Worm (Caenorhabditis elegans) whole organism, L4 larva: ENCODE results near the gene F47E1.1.

Experiments
- F26F4.8 ChIP-seq: fragments of 200-800 bp; sonication (Bioruptor generic); conservative IDR thresholded peaks from 2 replicates; pipeline ENCODE4 v1.3.6; 2022; ENCODE audit warnings: missing genetic modification characterization, missing compliant biosample characterization
- R02D3.7 ChIP-seq: fragments of 150-350 bp; sonication (generic microtip); optimal IDR thresholded peaks from 3 replicates; lab custom pipeline; 2014; ENCODE audit warnings: missing biosample characterization, missing genetic modification characterization
- T20F7.1 ChIP-seq: fragments of 200-800 bp; sonication (Bioruptor generic); optimal IDR thresholded peaks from 2 replicates; lab custom pipeline; 2018; ENCODE audit warnings: mild to moderate bottlenecking, missing genetic modification characterization, missing compliant biosample characterization
- aha-1 ChIP-seq: fragments of 150-350 bp; peaks from one replicate; lab custom pipeline; 2014; ENCODE audit warnings: missing biosample characterization, missing genetic modification characterization
- ama-1 ChIP-seq: fragments of 150-350 bp; optimal IDR thresholded peaks from 2 replicates; lab custom pipeline; 2014; ENCODE audit warnings: inconsistent platforms, mixed read lengths
- attf-4 ChIP-seq: sonication (generic microtip); optimal IDR thresholded peaks from 3 replicates; lab custom pipeline; 2017; ENCODE audit warnings: missing biosample characterization, missing genetic modification characterization
- ceh-20 ChIP-seq: fragments of 200-800 bp; sonication (Bioruptor generic); IDR thresholded peaks from 2 replicates; pipeline ENCODE4 v1.3.6; 2022; ENCODE audit warnings: missing genetic modification reagents, missing genetic modification characterization, missing compliant biosample characterization
- ceh-32 ChIP-seq: sonication (generic microtip); optimal IDR thresholded peaks from 2 replicates; lab custom pipeline; 2016; ENCODE audit warnings: mild to moderate bottlenecking, missing genetic modification characterization, missing compliant biosample characterization; ENCODE audit not compliant: poor library complexity
- ceh-62 ChIP-seq: sonication (generic microtip); optimal IDR thresholded peaks from 2 replicates; lab custom pipeline; 2017; ENCODE audit warnings: missing biosample characterization, missing genetic modification characterization
- ceh-82 ChIP-seq: sonication (generic microtip); optimal IDR thresholded peaks from 2 replicates; lab custom pipeline; 2017; ENCODE audit warnings: missing biosample characterization, missing genetic modification characterization
- ctbp-1 ChIP-seq: fragments of 200-800 bp; sonication (Bioruptor generic); IDR thresholded peaks from 2 replicates; pipeline ENCODE4 v1.3.6; 2022; ENCODE audit warnings: missing genetic modification reagents, missing genetic modification characterization, missing compliant biosample characterization
- daf-8 ChIP-seq: fragments of 200-800 bp; sonication (Bioruptor generic); IDR thresholded peaks from 2 replicates; pipeline ENCODE4 v1.3.6; 2022; ENCODE audit warnings: missing genetic modification characterization, missing compliant biosample characterization
- dmd-6 ChIP-seq: fragments of 200-800 bp; sonication (Bioruptor generic); IDR thresholded peaks from 2 replicates; pipeline ENCODE4 v1.3.6; 2022; ENCODE audit warnings: missing genetic modification reagents, missing genetic modification characterization, missing compliant biosample characterization
- egl-43 ChIP-seq: fragments of 200-800 bp; sonication (Bioruptor generic); IDR thresholded peaks from 2 replicates; pipeline ENCODE4 v1.3.6; 2022; ENCODE audit warnings: missing genetic modification reagents, missing genetic modification characterization, missing compliant biosample characterization
- fos-1 ChIP-seq: fragments of 150-350 bp; optimal IDR thresholded peaks from 2 replicates; lab custom pipeline; 2014; ENCODE audit warnings: missing biosample characterization, missing genetic modification characterization
- hif-1 ChIP-seq, 2 experiments: sonication (generic microtip); optimal IDR thresholded peaks; 2 replicates each; lab custom pipeline; 2016 to 2017; ENCODE audit warnings: missing compliant biosample characterization in 2 of 2, missing genetic modification characterization in 2 of 2, missing genetic modification reagents in 2 of 2, missing genotype in 2 of 2, mild to moderate bottlenecking in 1 of 2
- hlh-11 ChIP-seq: fragments of 200-800 bp; sonication (Bioruptor generic); optimal IDR thresholded peaks from 2 replicates; lab custom pipeline; 2018; ENCODE audit warnings: mild to moderate bottlenecking, missing genetic modification characterization, missing compliant biosample characterization
- hlh-30 ChIP-seq: sonication (generic microtip); optimal IDR thresholded peaks from 2 replicates; lab custom pipeline; 2017; ENCODE audit warnings: antibody characterized with exemption, mild to moderate bottlenecking, missing genetic modification characterization, missing compliant biosample characterization; ENCODE audit not compliant: insufficient read depth
- jun-1 ChIP-seq: fragments of 150-350 bp; optimal IDR thresholded peaks from 2 replicates; lab custom pipeline; 2014; ENCODE audit warnings: missing biosample characterization, missing genetic modification reagents, missing genetic modification characterization
- lin-1 ChIP-seq: fragments of 200-800 bp; sonication (Bioruptor generic); IDR thresholded peaks from 2 replicates; pipeline ENCODE4 v1.3.6; 2022; ENCODE audit warnings: missing genetic modification reagents, missing genetic modification characterization, missing compliant biosample characterization
- lin-13 ChIP-seq: fragments of 150-350 bp; optimal IDR thresholded peaks from 2 replicates; lab custom pipeline; 2014; ENCODE audit warnings: missing biosample characterization, missing genetic modification reagents, missing genetic modification characterization
- lin-29 ChIP-seq: fragments of 200-800 bp; sonication (Bioruptor generic); IDR thresholded peaks from 2 replicates; pipeline ENCODE4 v1.3.6; 2022; ENCODE audit warnings: missing genetic modification reagents, missing genetic modification characterization, missing compliant biosample characterization
- madf-5 ChIP-seq, 2 experiments: fragments of 200-800 bp; sonication (Bioruptor generic); IDR thresholded peaks; 2 replicates each; pipeline ENCODE4 v1.3.6; 2022; ENCODE audit warnings: missing compliant biosample characterization in 2 of 2, missing genetic modification characterization in 2 of 2
- mep-1 ChIP-seq: fragments of 150-350 bp; sonication (generic microtip); optimal IDR thresholded peaks from 3 replicates; lab custom pipeline; 2014; ENCODE audit warnings: missing biosample characterization, missing genetic modification characterization
- mes-2 ChIP-seq: sonication (generic microtip); optimal IDR thresholded peaks from 2 replicates; lab custom pipeline; 2016; ENCODE audit warnings: missing genotype, mild to moderate bottlenecking, missing genetic modification characterization, missing compliant biosample characterization; ENCODE audit not compliant: poor library complexity, severe bottlenecking
- nhr-111 ChIP-seq: fragments of 200-800 bp; sonication (Bioruptor generic); optimal IDR thresholded peaks from 2 replicates; lab custom pipeline; 2018; ENCODE audit warnings: mild to moderate bottlenecking, missing genetic modification characterization, missing compliant biosample characterization
- nhr-25 ChIP-seq: sonication (generic microtip); optimal IDR thresholded peaks from 2 replicates; lab custom pipeline; 2017; ENCODE audit warnings: missing genetic modification characterization, mild to moderate bottlenecking, missing compliant biosample characterization, antibody characterized with exemption, moderate library complexity, borderline replicate concordance; ENCODE audit not compliant: insufficient read depth
- nhr-28 ChIP-seq: fragments of 150-350 bp; optimal IDR thresholded peaks from 2 replicates; lab custom pipeline; 2014; ENCODE audit warnings: missing biosample characterization, missing genetic modification characterization
- nhr-6 ChIP-seq: fragments of 150-350 bp; optimal IDR thresholded peaks from 2 replicates; lab custom pipeline; 2014; ENCODE audit warnings: missing biosample characterization, missing genetic modification characterization
- php-3 ChIP-seq: fragments of 200-800 bp; sonication (Bioruptor generic); IDR thresholded peaks from 2 replicates; pipeline ENCODE4 v1.3.6; 2022; ENCODE audit warnings: missing genetic modification reagents, missing genetic modification characterization, missing compliant biosample characterization
- pqm-1 ChIP-seq: sonication (generic microtip); optimal IDR thresholded peaks from 2 replicates; lab custom pipeline; 2017; ENCODE audit warnings: missing biosample characterization, missing genetic modification characterization
- rbr-2 ChIP-seq: sonication (generic microtip); optimal IDR thresholded peaks from 2 replicates; lab custom pipeline; 2016; ENCODE audit warnings: missing genotype, missing genetic modification characterization, missing compliant biosample characterization
- set-16 ChIP-seq: fragments of 200-800 bp; sonication (Bioruptor generic); IDR thresholded peaks from 2 replicates; pipeline ENCODE4 v1.3.6; 2022; ENCODE audit warnings: missing genetic modification reagents, missing genetic modification characterization, missing compliant biosample characterization
- snpc-1.2 ChIP-seq: fragments of 200-800 bp; sonication (Bioruptor generic); IDR thresholded peaks from 2 replicates; pipeline ENCODE4 v1.3.6; 2022; ENCODE audit warnings: missing genetic modification reagents, missing genetic modification characterization, missing compliant biosample characterization
- snpc-4 ChIP-seq: fragments of 150-350 bp; optimal IDR thresholded peaks from 2 replicates; lab custom pipeline; 2014; ENCODE audit warnings: missing biosample characterization, missing genetic modification characterization
- spr-1 ChIP-seq: sonication (generic microtip); optimal IDR thresholded peaks from 2 replicates; lab custom pipeline; 2016; ENCODE audit warnings: mild to moderate bottlenecking, missing genetic modification characterization, missing compliant biosample characterization
- spr-3 ChIP-seq: fragments of 200-800 bp; sonication (Bioruptor generic); optimal IDR thresholded peaks from 2 replicates; lab custom pipeline; 2018; ENCODE audit warnings: mild to moderate bottlenecking, missing genetic modification characterization, missing compliant biosample characterization
- tra-1 ChIP-seq: fragments of 200-800 bp; sonication (Bioruptor generic); IDR thresholded peaks from 2 replicates; pipeline ENCODE4 v1.3.6; 2022; ENCODE audit warnings: missing genetic modification reagents, missing genetic modification characterization, missing compliant biosample characterization
- unc-130 ChIP-seq: sonication (generic microtip); optimal IDR thresholded peaks from 2 replicates; lab custom pipeline; 2016; ENCODE audit warnings: missing genetic modification reagents, missing genetic modification characterization, missing compliant biosample characterization
- unc-39 ChIP-seq: sonication (generic microtip); optimal IDR thresholded peaks from 2 replicates; lab custom pipeline; 2017; ENCODE audit warnings: missing biosample characterization, missing genetic modification characterization
- vab-7 ChIP-seq: fragments of 200-800 bp; sonication (Bioruptor generic); IDR thresholded peaks from 2 replicates; pipeline ENCODE4 v1.3.6; 2022; ENCODE audit warnings: missing genetic modification reagents, missing genetic modification characterization, missing compliant biosample characterization
- zfp-3 ChIP-seq: fragments of 200-800 bp; sonication (Bioruptor generic); conservative IDR thresholded peaks from 2 replicates; pipeline ENCODE4 v1.3.6; 2022; ENCODE audit warnings: missing genetic modification reagents, missing genetic modification characterization, missing compliant biosample characterization
- zip-2 ChIP-seq: fragments of 150-350 bp; optimal IDR thresholded peaks from 2 replicates; lab custom pipeline; 2014; ENCODE audit warnings: missing biosample characterization, missing genetic modification characterization
- ztf-7 ChIP-seq: fragments of 150-350 bp; optimal IDR thresholded peaks from 2 replicates; lab custom pipeline; 2014; ENCODE audit warnings: missing biosample characterization, missing genetic modification characterization

The F47E1.1 gene

DNA sequence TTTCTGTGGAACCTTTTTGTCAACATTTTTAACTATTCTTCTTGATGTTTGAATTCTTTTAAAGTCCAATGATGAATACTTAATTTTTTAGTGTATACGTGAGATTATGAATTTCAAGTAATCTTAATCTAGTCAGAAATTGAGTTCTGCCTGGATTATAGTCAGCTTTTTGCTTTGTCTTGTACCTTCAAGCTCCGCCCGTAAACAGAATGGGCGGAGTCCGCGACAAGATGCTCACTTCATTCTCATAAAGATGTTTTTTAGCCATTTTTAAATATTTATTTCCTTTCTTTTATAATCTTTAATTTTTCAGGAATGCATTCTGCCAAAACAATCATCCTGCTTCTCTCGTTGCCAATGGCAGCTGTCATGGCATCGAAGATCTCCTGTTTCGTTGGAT is at the start of gene F47E1.1:
TSS of gene F47E1.1 (plus strand) at position 301 of the 400 bp plus-strand sequence.
- no peak for TF ChIP-seq fos-1

DNA sequence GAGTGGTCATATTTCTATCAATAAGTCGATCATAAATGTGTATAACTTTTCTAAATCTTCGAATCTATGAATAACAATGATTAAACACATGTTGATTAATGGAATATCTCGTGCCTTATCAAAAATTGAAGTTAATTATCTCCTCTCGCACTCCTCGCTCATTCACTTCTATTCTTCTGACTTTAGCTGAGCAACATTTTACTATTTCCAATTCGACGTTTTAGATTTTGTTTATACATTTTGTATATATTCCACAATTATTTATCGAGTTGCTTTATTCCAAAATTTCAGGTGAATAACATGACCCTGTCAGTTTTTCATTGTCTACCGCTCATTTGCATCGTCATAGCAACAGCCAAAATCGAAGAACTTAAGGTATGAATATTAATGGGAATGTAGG is 49.7 kb upstream of the F47E1.1 start, which contains the start of gene T25B6.3:
TSS of gene T25B6.3 (plus strand) at position 301 of the 400 bp plus-strand sequence.
- peak; percentile 34 for TF ChIP-seq aha-1 (tag; lab: Kevin White, UChicago)
- TF ChIP-seq lin-13 (GFP tag; lab: Kevin White, UChicago): no peak

DNA sequence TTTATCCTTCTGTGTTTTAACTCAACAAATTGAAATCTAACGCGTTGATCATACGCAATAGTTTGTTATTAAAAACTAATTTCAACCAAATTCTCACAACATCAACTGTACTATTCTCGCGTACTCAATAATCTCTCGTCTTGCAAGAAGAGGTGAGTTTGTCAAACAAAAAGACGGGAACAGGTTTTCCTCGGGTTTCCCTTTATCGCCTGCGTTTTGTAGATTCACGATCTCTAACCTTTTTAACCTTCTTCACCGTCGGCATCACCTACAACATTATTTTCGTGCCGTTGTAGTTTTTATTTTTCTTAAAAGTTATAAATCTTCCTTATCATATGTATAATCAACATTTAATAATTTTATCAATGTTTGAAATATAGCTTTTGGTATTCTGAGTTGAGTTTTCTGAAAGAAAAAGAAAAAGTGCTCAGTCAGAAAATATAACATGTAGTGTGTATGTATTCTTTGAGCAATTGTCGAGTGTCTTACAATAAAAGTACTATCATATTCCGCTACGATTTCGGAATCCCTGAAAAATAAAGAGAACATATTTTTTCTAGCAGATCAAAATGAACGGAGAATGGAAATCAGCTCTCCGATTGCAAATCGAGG is 48.0 kb upstream of the F47E1.1 start, which contains the start of gene snf-12:
TSS of gene snf-12 (plus strand) at position 562 of the 612 bp plus-strand sequence.
- TF ChIP-seq lin-1 (GFP tag; lab: Robert Waterston, UW) (no peak), T20F7.1 (GFP tag; lab: Kevin White, UChicago) (no peak), dmd-6 (no peak), snpc-1.2 (no peak), mes-2 (no peak), madf-5 (GFP tag; IDR thresholded peaks at IDR 0.05; lab: Robert Waterston, UW) (no peak), rbr-2 (no peak), ceh-82 (no peak), zfp-3 (GFP tag; lab: Robert Waterston, UW) (no peak), nhr-25 (tag; lab: Kevin White, UChicago) (peak; percentile 7), nhr-28 (tag; lab: Kevin White, UChicago) (peak; percentile 50), spr-3 (GFP tag; lab: Kevin White, UChicago) (no peak), unc-39 (tag; lab: Kevin White, UChicago) (no peak), F26F4.8 (GFP tag; lab: Robert Waterston, UW) (no peak), ceh-62 (no peak), hlh-30 (no peak), snpc-4 (tag; lab: Kevin White, UChicago) (no peak), aha-1 (tag; lab: Kevin White, UChicago) (peak; percentile 64), spr-1 (tag; lab: Kevin White, UChicago) (no peak), fos-1 (no peak), ceh-32 (no peak), ceh-20 (no peak), vab-7 (no peak), php-3 (GFP tag; lab: Robert Waterston, UW) (no peak), ctbp-1 (GFP tag; lab: Robert Waterston, UW) (no peak), mep-1 (tag; lab: Kevin White, UChicago) (no peak)

ce11 chrX:9034310-9034709 is 42.7 kb upstream of the F47E1.1 start, which contains the start of gene nep-22:
TSS of gene nep-22 (plus strand) at chrX:9034554.
- TF ChIP-seq pqm-1 (tag; lab: Kevin White, UChicago) (peak; percentile 87), nhr-28 (tag; lab: Kevin White, UChicago) (peak; percentile 53), php-3 (GFP tag; lab: Robert Waterston, UW) (0 out of 2 replicates have a peak, but pooled peaks have one; percentile 31), tra-1 (GFP tag; lab: Robert Waterston, UW) (no peak), ama-1 (lab: Kevin White, UChicago) (no peak), lin-29 (no peak), hlh-11 (tag; lab: Kevin White, UChicago) (peak; percentile 36), spr-1 (tag; lab: Kevin White, UChicago) (no peak), dmd-6 (peak; percentile 57)

ce11 chrX:9035142-9035541 is 41.8 kb upstream of the F47E1.1 start:
- no peak for TF ChIP-seq R02D3.7 (tag; lab: Kevin White, UChicago)
- TF ChIP-seq snpc-1.2: no peak
- no peak for TF ChIP-seq F26F4.8 (GFP tag; lab: Robert Waterston, UW)
- TF ChIP-seq aha-1 (tag; lab: Kevin White, UChicago): peak; percentile 68
- TF ChIP-seq unc-39 (tag; lab: Kevin White, UChicago): no peak
- no peak for TF ChIP-seq unc-130 (GFP tag; lab: Kevin White, UChicago)
- TF ChIP-seq egl-43 (GFP tag; lab: Robert Waterston, UW): no peak
- TF ChIP-seq daf-8 (GFP tag; lab: Robert Waterston, UW): no peak
- TF ChIP-seq zip-2 (tag; lab: Kevin White, UChicago): no peak
- TF ChIP-seq jun-1 (tag; lab: Kevin White, UChicago): no peak
- no peak for TF ChIP-seq nhr-28 (tag; lab: Kevin White, UChicago)
- no peak for TF ChIP-seq nhr-6 (tag; lab: Kevin White, UChicago)
- no peak for TF ChIP-seq hif-1 (tag; optimal IDR thresholded peaks at IDR 0.05; lab: Kevin White, UChicago)
- TF ChIP-seq ztf-7: peak; percentile 64
- no peak for TF ChIP-seq set-16 (GFP tag; lab: Robert Waterston, UW)
- no peak for TF ChIP-seq ceh-82
- no peak for TF ChIP-seq nhr-111 (GFP tag; lab: Kevin White, UChicago)
- no peak for TF ChIP-seq attf-4 (tag; lab: Kevin White, UChicago)
